Fruit fly (Drosophila melanogaster) whole organism, wandering third instar larva: Measurements from ENCODE around the gene snsl.

ENCODE experiments used
- Myc ChIP-seq: fragments of >200 bp; optimal IDR thresholded peaks from 2 replicates; lab custom pipeline; 2017
- OdsH ChIP-seq: fragments of 200-800 bp; sonication (Bioruptor generic); optimal IDR thresholded peaks from 2 replicates; lab custom pipeline; 2016; ENCODE audit warnings: missing biosample characterization, mild to moderate bottlenecking, missing genetic modification characterization
- dl ChIP-seq, 2 experiments: fragments of 175-275, 200-275 bp in 1 of 2; fragments of 200-275 bp in 1 of 2; sonication (Bioruptor generic); optimal IDR thresholded peaks; lab custom pipeline; 2018; ENCODE audit warnings: mild to moderate bottlenecking in 2 of 2, missing biosample characterization in 2 of 2, missing genetic modification characterization in 2 of 2, moderate library complexity in 2 of 2; ENCODE audit not compliant: partially characterized antibody in 2 of 2, insufficient read depth in 1 of 2
- rgr ChIP-seq: fragments of 200-800 bp; sonication (Bioruptor generic); optimal IDR thresholded peaks from 3 replicates; lab custom pipeline; 2016; ENCODE audit warnings: missing biosample characterization, mild to moderate bottlenecking, missing genetic modification characterization

DNA sequence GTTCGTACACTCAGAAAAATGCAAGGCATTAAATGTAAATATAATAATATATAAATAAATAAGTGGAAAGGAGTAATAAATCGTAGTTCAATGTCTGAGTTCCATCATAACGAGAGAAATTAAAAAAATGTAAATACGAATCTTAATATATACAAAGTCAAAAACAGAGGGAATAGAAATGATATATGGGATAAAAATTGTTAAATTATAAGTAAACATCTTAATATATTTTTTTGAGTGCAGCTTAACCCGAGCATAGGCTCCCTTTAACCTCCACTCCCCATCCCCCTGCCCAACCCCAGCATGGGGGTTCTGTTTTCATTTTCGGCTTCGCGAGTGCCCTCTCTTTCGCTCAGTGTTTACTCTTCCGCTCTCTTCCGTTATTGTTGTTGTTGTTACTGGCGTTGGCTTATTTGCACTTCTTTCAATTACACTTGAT lies 9.2 kb upstream of the snsl start:
- TF ChIP-seq Myc (lab: Kevin White, UChicago) (no peak), dl (GFP tag; optimal IDR thresholded peaks at IDR 0.05; lab: Kevin White, UChicago; ENCODE audit: insufficient read depth in 1 of 2, partially characterized antibody in 2 of 2) (no peak), rgr (GFP tag; lab: Kevin White, UChicago) (no peak), OdsH (GFP tag; lab: Kevin White, UChicago) (no peak)
